Worm (Caenorhabditis elegans) whole organism, young adult: ENCODE results near the gene fbxa-143.

ENCODE experiments used
- B0336.3 ChIP-seq: fragments of 200-800 bp; sonication (Bioruptor generic); IDR thresholded peaks from 2 replicates; pipeline ENCODE4 v1.3.6; 2022; ENCODE audit warnings: missing genetic modification characterization, missing compliant biosample characterization
- F22D6.2 ChIP-seq: sonication (generic microtip); optimal IDR thresholded peaks from 2 replicates; lab custom pipeline; 2016; ENCODE audit warnings: mild to moderate bottlenecking, missing genetic modification characterization, missing compliant biosample characterization
- F33H1.4 ChIP-seq: fragments of 200-800 bp; sonication (Bioruptor generic); IDR thresholded peaks from 2 replicates; pipeline ENCODE4 v1.3.6; 2022; ENCODE audit warnings: missing genetic modification reagents, missing genetic modification characterization, missing compliant biosample characterization
- F39B2.1 ChIP-seq: fragments of 200-800 bp; sonication (Bioruptor generic); IDR thresholded peaks from 2 replicates; pipeline ENCODE4 v1.3.6; 2022; ENCODE audit warnings: missing genetic modification reagents, missing genetic modification characterization, missing compliant biosample characterization
- F52B5.7 ChIP-seq: sonication (generic microtip); optimal IDR thresholded peaks from 2 replicates; lab custom pipeline; 2016; ENCODE audit warnings: mild to moderate bottlenecking, missing genetic modification characterization, missing compliant biosample characterization
- F57A8.1 ChIP-seq: fragments of 200-800 bp; sonication (Bioruptor generic); optimal IDR thresholded peaks from 2 replicates; lab custom pipeline; 2018; ENCODE audit warnings: mild to moderate bottlenecking, missing genetic modification characterization, moderate library complexity, missing compliant biosample characterization
- F57C9.4 ChIP-seq: sonication (generic microtip); optimal IDR thresholded peaks from 2 replicates; lab custom pipeline; 2017; ENCODE audit warnings: mild to moderate bottlenecking, missing genetic modification characterization, missing compliant biosample characterization
- T26A5.8 ChIP-seq: sonication (generic microtip); optimal IDR thresholded peaks from 2 replicates; lab custom pipeline; 2016; ENCODE audit warnings: missing genetic modification characterization, missing compliant biosample characterization
- Y53G8AR.9 ChIP-seq: fragments of 200-800 bp; sonication (Bioruptor generic); conservative IDR thresholded peaks from 2 replicates; pipeline ENCODE4 v1.3.6; 2022; ENCODE audit warnings: missing genetic modification reagents, missing genetic modification characterization, missing compliant biosample characterization
- Y56A3A.18 ChIP-seq: fragments of 200-800 bp; sonication (Bioruptor generic); IDR thresholded peaks from 2 replicates; pipeline ENCODE4 v1.3.6; 2022; ENCODE audit warnings: missing genetic modification reagents, missing genetic modification characterization, missing compliant biosample characterization
- Y67H2A.10 ChIP-seq: fragments of 200-800 bp; sonication (Bioruptor generic); conservative IDR thresholded peaks from 2 replicates; pipeline ENCODE4 v1.3.6; 2022; ENCODE audit warnings: missing genetic modification reagents, missing genetic modification characterization, missing compliant biosample characterization
- ama-1 ChIP-seq, 3 experiments: fragments of 150-350 bp in 1 of 3; sonication (generic microtip) in 2 of 3; optimal IDR thresholded peaks; 2 replicates each; lab custom pipeline; 2014 to 2018; ENCODE audit warnings: missing biosample characterization in 2 of 3, missing genetic modification characterization in 2 of 3, missing genetic modification reagents in 2 of 3
- aptf-3 ChIP-seq: fragments of 200-800 bp; sonication (Bioruptor generic); IDR thresholded peaks from 2 replicates; pipeline ENCODE4 v1.3.6; 2022; ENCODE audit warnings: missing genetic modification characterization, missing compliant biosample characterization
- ccch-3 ChIP-seq: fragments of 200-800 bp; sonication (Bioruptor generic); optimal IDR thresholded peaks from 2 replicates; lab custom pipeline; 2018; ENCODE audit warnings: mild to moderate bottlenecking, missing genetic modification characterization, missing compliant biosample characterization
- ceh-79 ChIP-seq: sonication (generic microtip); optimal IDR thresholded peaks from 2 replicates; lab custom pipeline; 2017; ENCODE audit warnings: mild to moderate bottlenecking, missing genetic modification characterization, missing compliant biosample characterization
- ceh-91 ChIP-seq: fragments of 200-800 bp; sonication (Bioruptor generic); IDR thresholded peaks from 2 replicates; pipeline ENCODE4 v1.3.6; 2022; ENCODE audit warnings: missing genetic modification reagents, missing genetic modification characterization, missing compliant biosample characterization
- chd-7 ChIP-seq: sonication (generic microtip); optimal IDR thresholded peaks from 2 replicates; lab custom pipeline; 2016; ENCODE audit warnings: mild to moderate bottlenecking, missing genetic modification characterization, moderate library complexity, missing compliant biosample characterization
- him-1 ChIP-seq: sonication (generic microtip); optimal IDR thresholded peaks from 2 replicates; lab custom pipeline; 2016; ENCODE audit warnings: missing genotype, missing genetic modification reagents, missing genetic modification characterization, missing compliant biosample characterization
- hlh-26 ChIP-seq: fragments of 200-800 bp; sonication (Bioruptor generic); conservative IDR thresholded peaks from 2 replicates; pipeline ENCODE4 v1.3.6; 2022; ENCODE audit warnings: missing genetic modification reagents, missing genetic modification characterization, missing compliant biosample characterization
- lin-54 ChIP-seq: fragments of 200-800 bp; sonication (Bioruptor generic); optimal IDR thresholded peaks from 2 replicates; lab custom pipeline; 2018; ENCODE audit warnings: mild to moderate bottlenecking, missing genetic modification characterization, missing compliant biosample characterization
- lir-1 ChIP-seq: fragments of 200-800 bp; sonication (Bioruptor generic); conservative IDR thresholded peaks from 2 replicates; pipeline ENCODE4 v1.3.6; 2022; ENCODE audit warnings: missing genetic modification reagents, missing genetic modification characterization, missing compliant biosample characterization
- lsl-1 ChIP-seq: fragments of 200-800 bp; sonication (Bioruptor generic); optimal IDR thresholded peaks from 2 replicates; lab custom pipeline; 2018; ENCODE audit warnings: mild to moderate bottlenecking, missing genetic modification characterization, moderate library complexity, missing compliant biosample characterization
- madf-3 ChIP-seq: fragments of 200-800 bp; sonication (Bioruptor generic); IDR thresholded peaks from 2 replicates; pipeline ENCODE4 v1.3.6; 2022; ENCODE audit warnings: missing genetic modification reagents, missing genetic modification characterization, missing compliant biosample characterization
- madf-6 ChIP-seq: fragments of 200-800 bp; sonication (Bioruptor generic); IDR thresholded peaks from 2 replicates; pipeline ENCODE4 v1.3.6; 2022; ENCODE audit warnings: missing genetic modification reagents, missing genetic modification characterization, missing compliant biosample characterization
- nhr-179 ChIP-seq: sonication (generic microtip); optimal IDR thresholded peaks from 2 replicates; lab custom pipeline; 2016; ENCODE audit warnings: mild to moderate bottlenecking, missing genetic modification characterization, missing compliant biosample characterization
- pha-4 ChIP-seq: fragments of 150-350 bp; sonication (generic microtip); optimal IDR thresholded peaks from 2 replicates; lab custom pipeline; 2014; ENCODE audit warnings: missing biosample characterization, missing genetic modification reagents, missing genetic modification characterization
- rpc-1 ChIP-seq, 2 experiments: fragments of 150-350 bp in 1 of 2; sonication (generic microtip) in 1 of 2; optimal IDR thresholded peaks; 2 replicates each; lab custom pipeline; 2014 to 2018; ENCODE audit warnings: missing biosample characterization in 1 of 2, missing genetic modification characterization in 1 of 2, missing genetic modification reagents in 1 of 2, missing genotype in 1 of 2
- snpc-3.4 ChIP-seq: sonication (generic microtip); optimal IDR thresholded peaks from 2 replicates; lab custom pipeline; 2017; ENCODE audit warnings: missing genetic modification characterization, mild to moderate bottlenecking, missing compliant biosample characterization, antibody characterized with exemption, moderate library complexity, missing genotype, missing genetic modification reagents
- tbp1 ChIP-seq: fragments of 200-800 bp; sonication (Bioruptor generic); optimal IDR thresholded peaks from 2 replicates; lab custom pipeline; 2018; ENCODE audit warnings: mild to moderate bottlenecking, missing genetic modification characterization, missing compliant biosample characterization
- xnd-1 ChIP-seq: sonication (generic microtip); optimal IDR thresholded peaks from 2 replicates; lab custom pipeline; 2016; ENCODE audit warnings: missing genotype, missing genetic modification reagents, missing genetic modification characterization, missing compliant biosample characterization
- ztf-22 ChIP-seq: fragments of 200-800 bp; sonication (Bioruptor generic); optimal IDR thresholded peaks from 2 replicates; lab custom pipeline; 2018; ENCODE audit warnings: mild to moderate bottlenecking, missing genetic modification characterization, moderate library complexity, missing compliant biosample characterization

The fbxa-143 gene

ce11 chrV:16158391-16158790 is 31.1 kb upstream of the fbxa-143 start, which contains the start of gene str-99:
TSS of gene str-99 (minus strand) at chrV:16158491.
- TF ChIP-seq ccch-3 (GFP tag; lab: Kevin White, UChicago) (no peak), lir-1 (GFP tag; lab: Robert Waterston, UW) (no peak), pha-4 (tag; lab: Kevin White, UChicago) (no peak), ama-1 (optimal IDR thresholded peaks at IDR 0.05; lab: Kevin White, UChicago) (no peak), ama-1 (GFP tag; optimal IDR thresholded peaks at IDR 0.05; lab: Kevin White, UChicago) (no peak), F52B5.7 (tag; lab: Kevin White, UChicago) (no peak), hlh-26 (GFP tag; lab: Robert Waterston, UW) (no peak), F33H1.4 (GFP tag; lab: Robert Waterston, UW) (no peak), him-1 (tag; lab: Kevin White, UChicago) (no peak)

- TF ChIP-seq tbp1 (GFP tag; lab: Kevin White, UChicago) (no peak), madf-3 (GFP tag; lab: Robert Waterston, UW) (no peak), Y56A3A.18 (GFP tag; lab: Robert Waterston, UW) (no peak), Y53G8AR.9 (GFP tag; lab: Robert Waterston, UW) (no peak), F57A8.1 (GFP tag; lab: Kevin White, UChicago) (no peak), F57C9.4 (tag; lab: Kevin White, UChicago) (no peak), rpc-1 (optimal IDR thresholded peaks at IDR 0.05; lab: Kevin White, UChicago) (no peak), rpc-1 (tag; optimal IDR thresholded peaks at IDR 0.05; lab: Kevin White, UChicago) (no peak), ccch-3 (GFP tag; lab: Kevin White, UChicago) (no peak), Y67H2A.10 (GFP tag; lab: Robert Waterston, UW) (no peak), hlh-26 (GFP tag; lab: Robert Waterston, UW) (no peak), nhr-179 (no peak)
Measured at ce11 chrV:16155111-16155510, 27.8 kb upstream of the fbxa-143 start, which contains the start of gene str-97. TSS of gene str-97 (minus strand) at chrV:16155211.

- TF ChIP-seq ceh-91 (GFP tag; lab: Robert Waterston, UW): no peak
- TF ChIP-seq rpc-1 (optimal IDR thresholded peaks at IDR 0.05; lab: Kevin White, UChicago): no peak
- TF ChIP-seq rpc-1 (tag; optimal IDR thresholded peaks at IDR 0.05; lab: Kevin White, UChicago): no peak
- no peak for TF ChIP-seq lin-54
- TF ChIP-seq snpc-3.4 (tag; lab: Kevin White, UChicago): no peak
- TF ChIP-seq B0336.3 (GFP tag; lab: Robert Waterston, UW): no peak
- no peak for TF ChIP-seq F22D6.2 (tag; lab: Kevin White, UChicago)
- TF ChIP-seq aptf-3 (GFP tag; lab: Robert Waterston, UW): no peak
- TF ChIP-seq madf-3 (GFP tag; lab: Robert Waterston, UW): no peak
- TF ChIP-seq lsl-1 (GFP tag; lab: Kevin White, UChicago): no peak
- no peak for TF ChIP-seq madf-6
- TF ChIP-seq ceh-79 (tag; lab: Kevin White, UChicago): no peak
- TF ChIP-seq chd-7 (tag; lab: Kevin White, UChicago): no peak
- no peak for TF ChIP-seq T26A5.8
- TF ChIP-seq Y67H2A.10 (GFP tag; lab: Robert Waterston, UW): no peak
- TF ChIP-seq xnd-1 (tag; lab: Kevin White, UChicago): no peak
- no peak for TF ChIP-seq F39B2.1 (GFP tag; lab: Robert Waterston, UW)
Measured at ce11 chrV:16153375-16153774, 26.1 kb upstream of the fbxa-143 start, which contains the start of gene str-254. TSS of gene str-254 (minus strand) at chrV:16153475.

ce11 chrV:16148805-16149204 is 21.5 kb upstream of the fbxa-143 start, which contains the start of gene F10A3.4:
TSS of gene F10A3.4 (plus strand) at chrV:16149105.
- TF ChIP-seq ztf-22 (GFP tag; lab: Kevin White, UChicago): no peak
- no peak for TF ChIP-seq snpc-3.4 (tag; lab: Kevin White, UChicago)
